Worm (Caenorhabditis elegans) whole organism, late embryonic: ENCODE results near the gene F56D2.3.

Experiments used
- ceh-14 ChIP-seq: sonication (generic microtip); optimal IDR thresholded peaks from 2 replicates; lab custom pipeline; 2016; ENCODE audit warnings: missing genotype, missing genetic modification characterization, missing compliant biosample characterization
- ceh-2 ChIP-seq: sonication (generic microtip); optimal IDR thresholded peaks from 2 replicates; lab custom pipeline; 2016; ENCODE audit warnings: missing genotype, missing genetic modification characterization, missing compliant biosample characterization
- nhr-11 ChIP-seq: fragments of 150-350 bp; optimal IDR thresholded peaks from 2 replicates; lab custom pipeline; 2014; ENCODE audit warnings: missing biosample characterization, missing genetic modification characterization

ce11 chrIII:5581049-5581448 is 3.7 kb upstream of the F56D2.3 start, which contains the start of gene F56D2.5:
- no peak for TF ChIP-seq nhr-11
- no peak for TF ChIP-seq ceh-14
- no peak for TF ChIP-seq ceh-2 (tag; lab: Kevin White, UChicago)
